Worm (Caenorhabditis elegans) whole organism, L2 larva: ENCODE measurements around the gene ZK970.8.
A peak's percentile ranks its signal among the peaks of the same experiment; 100 is the strongest.

Source experiments
- ama-1 ChIP-seq: fragments of 150-350 bp; optimal IDR thresholded peaks from 2 replicates; lab custom pipeline; 2018; ENCODE audit warnings: inconsistent platforms
- ceh-82 ChIP-seq: fragments of 150-350 bp; optimal IDR thresholded peaks from 2 replicates; lab custom pipeline; 2014; ENCODE audit warnings: missing biosample characterization, missing genetic modification characterization
- egl-27 ChIP-seq: sonication (generic microtip); optimal IDR thresholded peaks from 3 replicates; lab custom pipeline; 2017; ENCODE audit warnings: missing biosample characterization, missing genetic modification reagents, missing genetic modification characterization
- lin-39 ChIP-seq: fragments of 150-350 bp; optimal IDR thresholded peaks from 2 replicates; lab custom pipeline; 2014; ENCODE audit warnings: missing biosample characterization, missing genetic modification reagents, missing genetic modification characterization
- mdl-1 ChIP-seq, 2 experiments: fragments of 150-350 bp in 1 of 2; sonication (generic microtip) in 1 of 2; optimal IDR thresholded peaks; 2 replicates each; lab custom pipeline; 2017; ENCODE audit warnings: missing biosample characterization in 2 of 2, missing genetic modification characterization in 2 of 2
- nhr-11 ChIP-seq: fragments of 150-350 bp; optimal IDR thresholded peaks from 2 replicates; lab custom pipeline; 2014; ENCODE audit warnings: missing biosample characterization, missing genetic modification characterization
- nhr-77 ChIP-seq: fragments of 150-350 bp; optimal IDR thresholded peaks from 2 replicates; lab custom pipeline; 2014; ENCODE audit warnings: missing biosample characterization, missing genetic modification characterization

DNA sequence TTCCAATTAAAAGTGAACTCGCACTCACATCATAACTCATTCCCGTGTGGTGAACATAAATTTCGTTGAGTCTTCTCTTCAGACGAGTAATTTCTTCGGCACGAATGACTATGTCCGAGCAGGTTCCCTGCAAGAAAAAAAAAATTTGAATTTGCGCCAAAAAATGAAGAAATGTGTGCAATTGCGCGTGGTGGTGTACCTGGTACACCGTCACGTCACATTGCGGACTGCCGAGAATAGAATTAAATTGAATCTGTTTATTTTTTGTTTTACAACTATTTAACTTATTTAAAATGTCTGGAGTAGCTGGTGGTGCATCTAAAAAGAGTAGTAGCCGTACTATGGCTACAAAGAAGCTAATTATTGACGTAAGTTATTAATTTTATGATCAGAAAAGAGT lies 8.5 kb upstream of the ZK970.8 start, which contains the start of gene mdt-22:
- TF ChIP-seq nhr-77 (tag; lab: Kevin White, UChicago) (no peak), ama-1 (no peak), mdl-1 (tag; optimal IDR thresholded peaks at IDR 0.05; lab: Kevin White, UChicago) (no peak), lin-39 (no peak), ceh-82 (tag; lab: Kevin White, UChicago) (no peak), egl-27 (tag; lab: Kevin White, UChicago) (peak; percentile 46), nhr-11 (tag; lab: Kevin White, UChicago) (no peak)
